Fruit fly (Drosophila melanogaster) whole organism, embryonic: ENCODE data around the gene CG12522.

ENCODE experiments used
- CG12942 ChIP-seq: fragments of 200-800 bp; sonication (Bioruptor generic); optimal IDR thresholded peaks from 3 replicates; lab custom pipeline; 2016; ENCODE audit warnings: missing biosample characterization, missing genetic modification characterization
- CG14050 ChIP-seq: fragments of 200-800 bp; sonication (Bioruptor generic); IDR thresholded peaks from 3 replicates; pipeline ENCODE4 v1.3.6; 2022; ENCODE audit warnings: missing biosample characterization, missing genetic modification characterization
- CG16779 ChIP-seq: fragments of 200-800 bp; sonication (Bioruptor generic); IDR thresholded peaks from 2 replicates; pipeline ENCODE4 v1.3.6; 2022; ENCODE audit warnings: missing biosample characterization, missing genetic modification characterization
- CG4820 ChIP-seq: fragments of 200-800 bp; sonication (Bioruptor generic); optimal IDR thresholded peaks from 3 replicates; lab custom pipeline; 2016; ENCODE audit warnings: missing biosample characterization, missing genetic modification characterization
- HLH4C ChIP-seq: fragments of 200-800 bp; sonication (Bioruptor generic); IDR thresholded peaks from 3 replicates; pipeline ENCODE4 v1.3.6; 2022; ENCODE audit warnings: missing biosample characterization, missing genetic modification characterization; ENCODE audit not compliant: partially characterized antibody
- Hand ChIP-seq: fragments of 200-800 bp; sonication (Bioruptor generic); optimal IDR thresholded peaks from 2 replicates; lab custom pipeline; 2017; ENCODE audit warnings: mild to moderate bottlenecking, missing biosample characterization, missing genetic modification reagents, missing genetic modification characterization
- Pdp1 ChIP-seq, 2 experiments: fragments of 200-800 bp; sonication (Bioruptor generic); optimal IDR thresholded peaks; 3 replicates each; lab custom pipeline; 2016; ENCODE audit warnings: missing biosample characterization in 2 of 2, missing genetic modification characterization in 2 of 2, mild to moderate bottlenecking in 1 of 2, moderate library complexity in 1 of 2
- Sox100B ChIP-seq: fragments of 200-800 bp; sonication (Bioruptor generic); optimal IDR thresholded peaks from 3 replicates; lab custom pipeline; 2018; ENCODE audit warnings: missing biosample characterization, mild to moderate bottlenecking, missing genetic modification characterization
- Stat92E ChIP-seq, 3 experiments: fragments of >200 bp in 2 of 3; fragments of 200-800 bp in 1 of 3; sonication (Bioruptor generic) in 1 of 3; optimal IDR thresholded peaks; 2 replicates each; lab custom pipeline; 2017 to 2019; ENCODE audit warnings: missing biosample characterization in 3 of 3, missing genetic modification characterization in 3 of 3, mild to moderate bottlenecking in 1 of 3, moderate library complexity in 1 of 3
- ac ChIP-seq: fragments of 200-800 bp; sonication (Bioruptor generic); optimal IDR thresholded peaks from 3 replicates; lab custom pipeline; 2017; ENCODE audit warnings: missing biosample characterization, mild to moderate bottlenecking, missing genetic modification characterization
- fu2 ChIP-seq: fragments of 200-800 bp; sonication (Bioruptor generic); optimal IDR thresholded peaks from 2 replicates; lab custom pipeline; 2016; ENCODE audit warnings: missing biosample characterization, missing genetic modification characterization
- h ChIP-seq: fragments of >200 bp; optimal IDR thresholded peaks from 2 replicates; lab custom pipeline; 2017
- jigr1 ChIP-seq: fragments of 200-800 bp; sonication (Bioruptor generic); IDR thresholded peaks from 3 replicates; pipeline ENCODE4 v1.3.6; 2022; ENCODE audit warnings: missing biosample characterization, missing genetic modification characterization
- klu ChIP-seq: fragments of 200-800 bp; sonication (Bioruptor generic); IDR thresholded peaks from 2 replicates; pipeline ENCODE4 v1.3.6; 2022; ENCODE audit warnings: missing biosample characterization, missing genetic modification characterization

DNA sequence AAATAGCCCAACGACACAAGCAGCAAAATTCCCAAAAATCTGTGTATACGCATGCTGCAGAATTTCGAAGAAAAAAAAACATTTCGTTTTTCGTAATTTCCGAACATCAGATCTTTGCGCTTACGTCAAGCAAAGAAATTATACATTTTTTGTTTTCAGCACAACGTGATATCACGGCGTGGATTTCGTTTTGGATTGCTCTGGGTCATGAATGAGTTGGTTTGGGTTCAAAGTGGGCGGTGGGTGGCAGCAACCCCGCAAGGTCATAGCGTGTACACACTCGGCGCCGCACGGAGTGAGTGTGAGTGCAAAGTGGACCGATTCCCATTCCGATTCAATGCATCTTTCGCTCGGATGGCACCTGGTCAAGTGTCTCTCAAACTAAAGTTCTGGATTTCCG lies 16.8 kb downstream of the CG12522 start:
- TF ChIP-seq Stat92E (GFP tag; optimal IDR thresholded peaks at IDR 0.05; lab: Kevin White, UChicago), result no peak
- TF ChIP-seq jigr1 (GFP tag; lab: Robert Waterston, UW), result no peak
- TF ChIP-seq h, result no peak
- TF ChIP-seq fu2, result no peak
- TF ChIP-seq HLH4C (GFP tag; lab: Robert Waterston, UW), result no peak
- TF ChIP-seq klu (GFP tag; lab: Robert Waterston, UW), result no peak
- no peak for TF ChIP-seq CG4820 (GFP tag; lab: Kevin White, UChicago)
- no peak for TF ChIP-seq CG12942 (GFP tag; lab: Kevin White, UChicago)
- no peak for TF ChIP-seq Hand (GFP tag; lab: Kevin White, UChicago)
- peak in 1 of 2 experiments; percentile 11 for TF ChIP-seq Pdp1 (GFP tag; optimal IDR thresholded peaks at IDR 0.05; lab: Kevin White, UChicago)
- TF ChIP-seq CG16779, result no peak
- TF ChIP-seq ac, result no peak
- TF ChIP-seq CG14050 (GFP tag; lab: Robert Waterston, UW), result no peak
- TF ChIP-seq Sox100B (GFP tag; lab: Kevin White, UChicago), result no peak
